Fruit fly (Drosophila melanogaster) whole organism, embryonic: ENCODE measurements around the gene LSm3.
A peak's percentile ranks its signal among the peaks of the same experiment; 100 is the strongest.

Source experiments
- Adf1 ChIP-seq: fragments of 200-800 bp; sonication (Bioruptor generic); IDR thresholded peaks from 2 replicates; pipeline ENCODE4 v1.3.6; 2022; ENCODE audit warnings: missing biosample characterization, missing genetic modification characterization
- BEAF-32 ChIP-seq: fragments of 200-800 bp; sonication (Bioruptor generic); optimal IDR thresholded peaks from 3 replicates; lab custom pipeline; 2017; ENCODE audit warnings: missing biosample characterization, missing genetic modification characterization, mild to moderate bottlenecking, moderate library complexity, missing genetic modification reagents
- CG10543 ChIP-seq: fragments of 200-800 bp; sonication (Bioruptor generic); optimal IDR thresholded peaks from 3 replicates; lab custom pipeline; 2017; ENCODE audit warnings: missing biosample characterization, mild to moderate bottlenecking, missing genetic modification characterization, moderate library complexity
- CG12236 ChIP-seq: fragments of 200-800 bp; sonication (Bioruptor generic); optimal IDR thresholded peaks from 2 replicates; lab custom pipeline; 2016; ENCODE audit warnings: missing biosample characterization, missing genetic modification characterization
- CG12744 ChIP-seq: fragments of 200-800 bp; sonication (Bioruptor generic); optimal IDR thresholded peaks from 2 replicates; lab custom pipeline; 2016; ENCODE audit warnings: missing biosample characterization, missing genetic modification characterization
- CG14441 ChIP-seq: fragments of 200-800 bp; sonication (Bioruptor generic); IDR thresholded peaks from 2 replicates; pipeline ENCODE4 v1.3.6; 2022; ENCODE audit warnings: missing biosample characterization, missing genetic modification characterization
- CG17385 ChIP-seq: fragments of 200-800 bp; sonication (Bioruptor generic); optimal IDR thresholded peaks from 3 replicates; lab custom pipeline; 2018; ENCODE audit warnings: missing biosample characterization, mild to moderate bottlenecking, missing genetic modification characterization
- CG3163 ChIP-seq: fragments of 200-800 bp; sonication (Bioruptor generic); optimal IDR thresholded peaks from 3 replicates; lab custom pipeline; 2016; ENCODE audit warnings: missing biosample characterization, missing genetic modification characterization
- CG4617 ChIP-seq: fragments of 200-800 bp; sonication (Bioruptor generic); optimal IDR thresholded peaks from 3 replicates; lab custom pipeline; 2016; ENCODE audit warnings: missing biosample characterization, missing genetic modification characterization, borderline replicate concordance
- CG6683 ChIP-seq: fragments of 200-800 bp; sonication (Bioruptor generic); optimal IDR thresholded peaks from 2 replicates; lab custom pipeline; 2017; ENCODE audit warnings: missing biosample characterization, mild to moderate bottlenecking, missing genetic modification characterization, missing genetic modification reagents
- CG7987 ChIP-seq: fragments of 200-800 bp; sonication (Bioruptor generic); optimal IDR thresholded peaks from 2 replicates; lab custom pipeline; 2018; ENCODE audit warnings: missing biosample characterization, mild to moderate bottlenecking, missing genetic modification characterization, moderate library complexity
- CG9876 ChIP-seq: fragments of 200-800 bp; sonication (Bioruptor generic); optimal IDR thresholded peaks from 2 replicates; lab custom pipeline; 2016; ENCODE audit warnings: missing biosample characterization, missing genetic modification characterization
- Dad ChIP-seq: fragments of 200-800 bp; sonication (Bioruptor generic); optimal IDR thresholded peaks from 3 replicates; lab custom pipeline; 2016; ENCODE audit warnings: missing biosample characterization, missing genetic modification characterization
- Dip2 ChIP-seq: fragments of 200-800 bp; sonication (Bioruptor generic); IDR thresholded peaks from 2 replicates; pipeline ENCODE4 v1.3.6; 2022; ENCODE audit warnings: missing biosample characterization, missing genetic modification characterization
- Dref ChIP-seq: fragments of 200-800 bp; sonication (Bioruptor generic); IDR thresholded peaks from 2 replicates; pipeline ENCODE4 v1.3.6; 2022; ENCODE audit warnings: missing biosample characterization, missing genetic modification characterization
- E2f1 ChIP-seq: fragments of 200-800 bp; sonication (Bioruptor generic); IDR thresholded peaks from 2 replicates; pipeline ENCODE4 v1.3.6; 2022; ENCODE audit warnings: missing biosample characterization, missing genetic modification characterization
- Fer2 ChIP-seq: fragments of 200-800 bp; sonication (Bioruptor generic); optimal IDR thresholded peaks from 2 replicates; lab custom pipeline; 2018; ENCODE audit warnings: missing biosample characterization, mild to moderate bottlenecking, missing genetic modification characterization, moderate library complexity
- HHEX ChIP-seq: fragments of 200-800 bp; sonication (Bioruptor generic); optimal IDR thresholded peaks from 3 replicates; lab custom pipeline; 2017; ENCODE audit warnings: missing biosample characterization, mild to moderate bottlenecking, missing genetic modification characterization, missing genetic modification reagents
- HLH3B ChIP-seq: fragments of 200-800 bp; sonication (Bioruptor generic); IDR thresholded peaks from 2 replicates; pipeline ENCODE4 v1.3.6; 2022; ENCODE audit warnings: missing biosample characterization, missing genetic modification characterization
- Hmr ChIP-seq: fragments of 200-800 bp; sonication (Bioruptor generic); optimal IDR thresholded peaks from 3 replicates; lab custom pipeline; 2017; ENCODE audit warnings: mild to moderate bottlenecking, missing biosample characterization, missing genetic modification reagents, missing genetic modification characterization
- Oaz ChIP-seq: fragments of 200-800 bp; sonication (Bioruptor generic); IDR thresholded peaks from 2 replicates; pipeline ENCODE4 v1.3.6; 2022; ENCODE audit warnings: missing biosample characterization, missing genetic modification characterization
- Oli ChIP-seq: fragments of 200-800 bp; sonication (Bioruptor generic); optimal IDR thresholded peaks from 2 replicates; lab custom pipeline; 2018; ENCODE audit warnings: missing biosample characterization, mild to moderate bottlenecking, missing genetic modification characterization, moderate library complexity
- Optix ChIP-seq: fragments of 200-800 bp; sonication (Bioruptor generic); IDR thresholded peaks from 3 replicates; pipeline ENCODE4 v1.3.6; 2022; ENCODE audit warnings: missing biosample characterization, missing genetic modification characterization
- PHDP ChIP-seq: fragments of 200-800 bp; sonication (Bioruptor generic); optimal IDR thresholded peaks from 3 replicates; lab custom pipeline; 2018; ENCODE audit warnings: missing biosample characterization, mild to moderate bottlenecking, missing genetic modification characterization, moderate library complexity
- Ravus ChIP-seq: fragments of 200-800 bp; sonication (Bioruptor generic); IDR thresholded peaks from 2 replicates; pipeline ENCODE4 v1.3.6; 2022; ENCODE audit warnings: missing biosample characterization, missing genetic modification characterization
- amos ChIP-seq: fragments of 200-800 bp; sonication (Bioruptor generic); IDR thresholded peaks from 2 replicates; pipeline ENCODE4 v1.3.6; 2022; ENCODE audit warnings: missing biosample characterization, missing genetic modification characterization; ENCODE audit not compliant: partially characterized antibody
- bsh ChIP-seq, 2 experiments: fragments of 200-800 bp; sonication (Bioruptor generic); optimal IDR thresholded peaks; 2 replicates each; lab custom pipeline; 2017 to 2018; ENCODE audit warnings: mild to moderate bottlenecking in 2 of 2, missing biosample characterization in 2 of 2, missing genetic modification characterization in 2 of 2, moderate library complexity in 1 of 2
- cg ChIP-seq: fragments of 200-800 bp; sonication (Bioruptor generic); optimal IDR thresholded peaks from 3 replicates; lab custom pipeline; 2019; ENCODE audit warnings: missing biosample characterization, mild to moderate bottlenecking, missing genetic modification characterization, moderate library complexity
- dati ChIP-seq: fragments of 200-800 bp; sonication (Bioruptor generic); IDR thresholded peaks from 2 replicates; pipeline ENCODE4 v1.3.6; 2022; ENCODE audit warnings: missing biosample characterization, missing genetic modification characterization
- dmrt99B ChIP-seq: fragments of 200-800 bp; sonication (Bioruptor generic); optimal IDR thresholded peaks from 2 replicates; lab custom pipeline; 2018; ENCODE audit warnings: missing biosample characterization, mild to moderate bottlenecking, missing genetic modification characterization, moderate library complexity
- dpn ChIP-seq, 2 experiments: fragments of 200-800 bp; sonication (Bioruptor generic); optimal IDR thresholded peaks; 3 replicates each; lab custom pipeline; 2016; ENCODE audit warnings: missing biosample characterization in 2 of 2, missing genetic modification characterization in 2 of 2
- en ChIP-seq: fragments of 200-800 bp; sonication (Bioruptor generic); optimal IDR thresholded peaks from 2 replicates; lab custom pipeline; 2016; ENCODE audit warnings: missing biosample characterization, missing genetic modification characterization
- fd102C ChIP-seq: fragments of 200-800 bp; sonication (Bioruptor generic); optimal IDR thresholded peaks from 2 replicates; lab custom pipeline; 2018; ENCODE audit warnings: missing biosample characterization, mild to moderate bottlenecking, missing genetic modification characterization, moderate library complexity
- ftz-f1 ChIP-seq: fragments of 200-800 bp; sonication (Bioruptor generic); optimal IDR thresholded peaks from 2 replicates; lab custom pipeline; 2016; ENCODE audit warnings: missing biosample characterization, missing genetic modification characterization
- fu2 ChIP-seq: fragments of 200-800 bp; sonication (Bioruptor generic); optimal IDR thresholded peaks from 2 replicates; lab custom pipeline; 2016; ENCODE audit warnings: missing biosample characterization, missing genetic modification characterization
- gce ChIP-seq: fragments of 200-800 bp; sonication (Bioruptor generic); IDR thresholded peaks from 3 replicates; pipeline ENCODE4 v1.3.6; 2022; ENCODE audit warnings: missing biosample characterization, missing genetic modification characterization
- gcm2 ChIP-seq: fragments of 200-800 bp; sonication (Bioruptor generic); optimal IDR thresholded peaks from 2 replicates; lab custom pipeline; 2016; ENCODE audit warnings: missing biosample characterization, missing genetic modification characterization
- hbn ChIP-seq: fragments of 200-800 bp; sonication (Bioruptor generic); IDR thresholded peaks from 2 replicates; pipeline ENCODE4 v1.3.6; 2022; ENCODE audit warnings: missing biosample characterization, missing genetic modification characterization; ENCODE audit not compliant: partially characterized antibody
- her ChIP-seq: fragments of 200-800 bp; sonication (Bioruptor generic); optimal IDR thresholded peaks from 2 replicates; lab custom pipeline; 2016; ENCODE audit warnings: missing biosample characterization, missing genetic modification characterization
- nerfin-1 ChIP-seq: fragments of 200-800 bp; sonication (Bioruptor generic); optimal IDR thresholded peaks from 3 replicates; lab custom pipeline; 2019; ENCODE audit warnings: missing biosample characterization, mild to moderate bottlenecking, missing genetic modification characterization, moderate library complexity
- nmo ChIP-seq: fragments of 200-800 bp; sonication (Bioruptor generic); optimal IDR thresholded peaks from 2 replicates; lab custom pipeline; 2018; ENCODE audit warnings: missing biosample characterization, mild to moderate bottlenecking, missing genetic modification characterization, moderate library complexity
- odd ChIP-seq: fragments of 200-800 bp; sonication (Bioruptor generic); optimal IDR thresholded peaks from 2 replicates; lab custom pipeline; 2017; ENCODE audit warnings: missing biosample characterization, mild to moderate bottlenecking, missing genetic modification characterization
- peb ChIP-seq: fragments of 200-800 bp; sonication (Bioruptor generic); IDR thresholded peaks from 2 replicates; pipeline ENCODE4 v1.3.6; 2022; ENCODE audit warnings: missing biosample characterization, missing genetic modification characterization
- ranshi ChIP-seq: fragments of 200-800 bp; sonication (Bioruptor generic); IDR thresholded peaks from 2 replicates; pipeline ENCODE4 v1.3.6; 2022; ENCODE audit warnings: missing biosample characterization, missing genetic modification characterization
- sr ChIP-seq: fragments of 200-800 bp; sonication (Bioruptor generic); IDR thresholded peaks from 3 replicates; pipeline ENCODE4 v1.3.6; 2022; ENCODE audit warnings: missing biosample characterization, missing genetic modification characterization
- ssp ChIP-seq: fragments of 200-800 bp; sonication (Bioruptor generic); IDR thresholded peaks from 2 replicates; pipeline ENCODE4 v1.3.6; 2022; ENCODE audit warnings: missing biosample characterization, missing genetic modification characterization
- tio ChIP-seq: fragments of 200-800 bp; sonication (Bioruptor generic); optimal IDR thresholded peaks from 2 replicates; lab custom pipeline; 2017; ENCODE audit warnings: missing biosample characterization, missing genetic modification characterization, inconsistent platforms
- wdn ChIP-seq: fragments of 200-800 bp; sonication (Bioruptor generic); IDR thresholded peaks from 2 replicates; pipeline ENCODE4 v1.3.6; 2022; ENCODE audit warnings: missing biosample characterization, missing genetic modification characterization

The LSm3 gene

dm6 chr3R:23986479-23986930, 9.6 kb upstream of the LSm3 start, which contains the start of the genes CG13603 and CG5902 (continued):
- TF ChIP-seq HLH3B (GFP tag; lab: Robert Waterston, UW) (peak; percentile 48; the same call in 1 of the 2 replicates), gce (0 out of 3 replicates have a peak, but pooled peaks have one; percentile 9), amos (GFP tag; lab: Robert Waterston, UW) (peak; percentile 85), wdn (GFP tag; lab: Robert Waterston, UW) (no peak), CG12744 (GFP tag; lab: Kevin White, UChicago) (no peak), CG7987 (GFP tag; lab: Kevin White, UChicago) (peak; percentile 34), fu2 (GFP tag; lab: Kevin White, UChicago) (peak; percentile 31), Dip2 (no peak), Dref (GFP tag; lab: Robert Waterston, UW) (peak; percentile 93), CG3163 (GFP tag; lab: Kevin White, UChicago) (peak; percentile 10), CG6683 (GFP tag; lab: Kevin White, UChicago) (peak; percentile 14), ftz-f1 (GFP tag; lab: Kevin White, UChicago) (peak; percentile 55), hbn (GFP tag; lab: Robert Waterston, UW) (peak; percentile 71; the same call in 1 of the 2 replicates), Adf1 (no peak; the same call in 1 of the 2 replicates), ssp (peak; percentile 35; the same call in 1 of the 2 replicates), Hmr (GFP tag; lab: Kevin White, UChicago) (no peak), Optix (GFP tag; lab: Robert Waterston, UW) (no peak), dpn (GFP tag; optimal IDR thresholded peaks at IDR 0.05; lab: Kevin White, UChicago) (peak; percentile 60 to 62), peb (GFP tag; lab: Robert Waterston, UW) (0 out of 2 replicates have a peak, but pooled peaks have one; percentile 8), E2f1 (GFP tag; lab: Robert Waterston, UW) (no peak), PHDP (tag; lab: Kevin White, UChicago) (no peak), HHEX (GFP tag; lab: Kevin White, UChicago) (no peak), CG17385 (GFP tag; lab: Kevin White, UChicago) (no peak), Fer2 (tag; lab: Kevin White, UChicago) (no peak), sr (GFP tag; lab: Robert Waterston, UW) (0 out of 3 replicates have a peak, but pooled peaks have one; percentile 3), cg (GFP tag; lab: Kevin White, UChicago) (peak; percentile 59), nerfin-1 (peak; percentile 99), tio (no peak), CG10543 (peak; percentile 32), her (GFP tag; lab: Kevin White, UChicago) (peak; percentile 66), en (GFP tag; lab: Kevin White, UChicago) (no peak), BEAF-32 (GFP tag; lab: Kevin White, UChicago) (peak; percentile 84), Ravus (GFP tag; lab: Robert Waterston, UW) (no peak), odd (peak; percentile 25), CG12236 (GFP tag; lab: Kevin White, UChicago) (peak; percentile 29), dmrt99B (tag; lab: Kevin White, UChicago) (no peak), Oli (no peak), bsh (GFP tag; optimal IDR thresholded peaks at IDR 0.05; lab: Kevin White, UChicago) (peak in 1 of 2 experiments; percentile 17), ranshi (0 out of 2 replicates have a peak, but pooled peaks have one; percentile 6), nmo (peak; percentile 82), dati (GFP tag; lab: Robert Waterston, UW) (no peak), CG14441 (peak; percentile 30; the same call in 1 of the 2 replicates), Oaz (GFP tag; lab: Robert Waterston, UW) (no peak), CG9876 (peak; percentile 4), Dad (peak; percentile 40), fd102C (no peak), gcm2 (GFP tag; lab: Kevin White, UChicago) (peak; percentile 61), CG4617 (GFP tag; lab: Kevin White, UChicago) (peak; percentile 97)
